Fruit fly (Drosophila melanogaster) whole organism, embryonic: ENCODE measurements around the gene Spn88Eb.
A peak's percentile ranks its signal among the peaks of the same experiment; 100 is the strongest.

Experiments
- Adf1 ChIP-seq: fragments of 200-800 bp; sonication (Bioruptor generic); IDR thresholded peaks from 2 replicates; pipeline ENCODE4 v1.3.6; 2022; ENCODE audit warnings: missing biosample characterization, missing genetic modification characterization
- Atf-2 ChIP-seq: fragments of 200-800 bp; sonication (Bioruptor generic); optimal IDR thresholded peaks from 2 replicates; lab custom pipeline; 2016; ENCODE audit warnings: missing biosample characterization, missing genetic modification characterization
- CG10274 ChIP-seq: fragments of 200-800 bp; sonication (Bioruptor generic); optimal IDR thresholded peaks from 3 replicates; lab custom pipeline; 2017; ENCODE audit warnings: missing biosample characterization, mild to moderate bottlenecking, missing genetic modification characterization
- CG12155 ChIP-seq: fragments of 200-800 bp; sonication (Bioruptor generic); optimal IDR thresholded peaks from 3 replicates; lab custom pipeline; 2016; ENCODE audit warnings: missing biosample characterization, missing genetic modification characterization
- CG14667 ChIP-seq: fragments of 200-800 bp; sonication (Bioruptor generic); IDR thresholded peaks from 2 replicates; pipeline ENCODE4 v1.3.6; 2022; ENCODE audit warnings: missing biosample characterization, missing genetic modification characterization
- CG14860 ChIP-seq: fragments of 200-800 bp; sonication (Bioruptor generic); IDR thresholded peaks from 3 replicates; pipeline ENCODE4 v1.3.6; 2022; ENCODE audit warnings: missing biosample characterization, missing genetic modification characterization; ENCODE audit not compliant: partially characterized antibody
- CG1602 ChIP-seq: fragments of 200-800 bp; sonication (Bioruptor generic); optimal IDR thresholded peaks from 3 replicates; lab custom pipeline; 2016; ENCODE audit warnings: missing biosample characterization, missing genetic modification characterization
- CG17802 ChIP-seq: fragments of 200-800 bp; sonication (Bioruptor generic); optimal IDR thresholded peaks from 2 replicates; lab custom pipeline; 2018; ENCODE audit warnings: missing biosample characterization, mild to moderate bottlenecking, missing genetic modification characterization, moderate library complexity
- CG2712 ChIP-seq: fragments of 200-800 bp; optimal IDR thresholded peaks from 3 replicates; lab custom pipeline; 2019; ENCODE audit warnings: missing biosample characterization, mild to moderate bottlenecking, missing genetic modification characterization, moderate library complexity
- CG2889 ChIP-seq: fragments of 200-800 bp; sonication (Bioruptor generic); IDR thresholded peaks from 3 replicates; pipeline ENCODE4 v1.3.6; 2022; ENCODE audit warnings: missing biosample characterization, missing genetic modification characterization
- CG31441 ChIP-seq: fragments of 200-800 bp; sonication (Bioruptor generic); IDR thresholded peaks from 2 replicates; pipeline ENCODE4 v1.3.6; 2022; ENCODE audit warnings: missing biosample characterization, missing genetic modification characterization
- CG4730 ChIP-seq: fragments of 200-800 bp; sonication (Bioruptor generic); IDR thresholded peaks from 2 replicates; pipeline ENCODE4 v1.3.6; 2022; ENCODE audit warnings: missing biosample characterization, missing genetic modification characterization
- CG6175 ChIP-seq: fragments of 200-800 bp; sonication (Bioruptor generic); IDR thresholded peaks from 3 replicates; pipeline ENCODE4 v1.3.6; 2022; ENCODE audit warnings: missing biosample characterization, missing genetic modification characterization
- CG6765 ChIP-seq: fragments of 200-800 bp; sonication (Bioruptor generic); optimal IDR thresholded peaks from 3 replicates; lab custom pipeline; 2017; ENCODE audit warnings: missing biosample characterization, mild to moderate bottlenecking, missing genetic modification characterization
- CG7928 ChIP-seq: fragments of 200-800 bp; sonication (Bioruptor generic); optimal IDR thresholded peaks from 2 replicates; lab custom pipeline; 2017; ENCODE audit warnings: missing biosample characterization, mild to moderate bottlenecking, missing genetic modification characterization
- CG9876 ChIP-seq: fragments of 200-800 bp; sonication (Bioruptor generic); optimal IDR thresholded peaks from 2 replicates; lab custom pipeline; 2016; ENCODE audit warnings: missing biosample characterization, missing genetic modification characterization
- D19B ChIP-seq: fragments of 200-800 bp; sonication (Bioruptor generic); optimal IDR thresholded peaks from 2 replicates; lab custom pipeline; 2017; ENCODE audit warnings: missing biosample characterization, mild to moderate bottlenecking, missing genetic modification characterization
- Doc2 ChIP-seq: fragments of 200-800 bp; sonication (Bioruptor generic); IDR thresholded peaks from 2 replicates; pipeline ENCODE4 v1.3.6; 2022; ENCODE audit warnings: missing biosample characterization, missing genetic modification characterization
- E2f1 ChIP-seq: fragments of 200-800 bp; sonication (Bioruptor generic); IDR thresholded peaks from 2 replicates; pipeline ENCODE4 v1.3.6; 2022; ENCODE audit warnings: missing biosample characterization, missing genetic modification characterization
- ERR ChIP-seq: fragments of 200-800 bp; sonication (Bioruptor generic); optimal IDR thresholded peaks from 2 replicates; lab custom pipeline; 2016; ENCODE audit warnings: missing biosample characterization, missing genetic modification characterization
- Ets65A ChIP-seq: fragments of 200-800 bp; sonication (Bioruptor generic); peaks from one replicate; lab custom pipeline; 2016; ENCODE audit warnings: missing biosample characterization, missing genetic modification characterization
- Fer1 ChIP-seq: fragments of 200-800 bp; sonication (Bioruptor generic); optimal IDR thresholded peaks from 2 replicates; lab custom pipeline; 2017; ENCODE audit warnings: missing biosample characterization, mild to moderate bottlenecking, missing genetic modification characterization
- Fer2 ChIP-seq: fragments of 200-800 bp; sonication (Bioruptor generic); optimal IDR thresholded peaks from 2 replicates; lab custom pipeline; 2018; ENCODE audit warnings: missing biosample characterization, mild to moderate bottlenecking, missing genetic modification characterization, moderate library complexity
- Gsc ChIP-seq: fragments of 200-800 bp; sonication (Bioruptor generic); IDR thresholded peaks from 2 replicates; pipeline ENCODE4 v1.3.6; 2022; ENCODE audit warnings: missing biosample characterization, missing genetic modification characterization
- HHEX ChIP-seq: fragments of 200-800 bp; sonication (Bioruptor generic); optimal IDR thresholded peaks from 3 replicates; lab custom pipeline; 2017; ENCODE audit warnings: missing biosample characterization, mild to moderate bottlenecking, missing genetic modification characterization, missing genetic modification reagents
- Hsf ChIP-seq: fragments of 200-800 bp; sonication (Bioruptor generic); optimal IDR thresholded peaks from 3 replicates; lab custom pipeline; 2016; ENCODE audit warnings: missing biosample characterization, missing genetic modification characterization
- MBD-R2 ChIP-seq: fragments of 200-800 bp; sonication (Bioruptor generic); IDR thresholded peaks from 2 replicates; pipeline ENCODE4 v1.3.6; 2022; ENCODE audit warnings: missing biosample characterization, missing genetic modification characterization
- MESR4 ChIP-seq: fragments of 200-800 bp; sonication (Bioruptor generic); optimal IDR thresholded peaks from 2 replicates; lab custom pipeline; 2018; ENCODE audit warnings: missing biosample characterization, mild to moderate bottlenecking, missing genetic modification characterization, moderate library complexity
- Meics ChIP-seq: fragments of 200-800 bp; sonication (Bioruptor generic); optimal IDR thresholded peaks from 2 replicates; lab custom pipeline; 2017; ENCODE audit warnings: missing biosample characterization, mild to moderate bottlenecking, missing genetic modification characterization
- Nf-YC ChIP-seq: fragments of 200-800 bp; optimal IDR thresholded peaks from 3 replicates; lab custom pipeline; 2019; ENCODE audit warnings: missing biosample characterization, mild to moderate bottlenecking, missing genetic modification characterization, moderate library complexity
- abd-A ChIP-seq: fragments of 200-800 bp; sonication (Bioruptor generic); optimal IDR thresholded peaks from 3 replicates; lab custom pipeline; 2019; ENCODE audit warnings: missing biosample characterization, mild to moderate bottlenecking, missing genetic modification characterization, moderate library complexity
- crc ChIP-seq: fragments of 200-800 bp; sonication (Bioruptor generic); optimal IDR thresholded peaks from 2 replicates; lab custom pipeline; 2016; ENCODE audit warnings: missing biosample characterization, missing genetic modification characterization
- dimm ChIP-seq: fragments of 200-800 bp; sonication (Bioruptor generic); IDR thresholded peaks from 2 replicates; pipeline ENCODE4 v1.3.6; 2022; ENCODE audit warnings: missing biosample characterization, missing genetic modification characterization
- dmrt99B ChIP-seq: fragments of 200-800 bp; sonication (Bioruptor generic); optimal IDR thresholded peaks from 2 replicates; lab custom pipeline; 2018; ENCODE audit warnings: missing biosample characterization, mild to moderate bottlenecking, missing genetic modification characterization, moderate library complexity
- en ChIP-seq: fragments of 200-800 bp; sonication (Bioruptor generic); optimal IDR thresholded peaks from 2 replicates; lab custom pipeline; 2016; ENCODE audit warnings: missing biosample characterization, missing genetic modification characterization
- ham ChIP-seq: fragments of 200-800 bp; sonication (Bioruptor generic); IDR thresholded peaks from 2 replicates; pipeline ENCODE4 v1.3.6; 2022; ENCODE audit warnings: missing biosample characterization, missing genetic modification characterization
- insv ChIP-seq, 2 experiments: fragments of 200-800 bp; sonication (Bioruptor generic); optimal IDR thresholded peaks; 3 replicates each; lab custom pipeline; 2016 to 2018; ENCODE audit warnings: missing biosample characterization in 2 of 2, missing genetic modification characterization in 2 of 2
- luna ChIP-seq: fragments of 200-800 bp; sonication (Bioruptor generic); optimal IDR thresholded peaks from 2 replicates; lab custom pipeline; 2016; ENCODE audit warnings: missing biosample characterization, missing genetic modification characterization
- mam ChIP-seq: fragments of 200-800 bp; sonication (Bioruptor generic); optimal IDR thresholded peaks from 3 replicates; lab custom pipeline; 2016; ENCODE audit warnings: missing biosample characterization, missing genetic modification characterization
- mld ChIP-seq: fragments of 200-800 bp; sonication (Bioruptor generic); IDR thresholded peaks from 3 replicates; pipeline ENCODE4 v1.3.6; 2022; ENCODE audit warnings: missing biosample characterization, missing genetic modification characterization; ENCODE audit not compliant: partially characterized antibody
- nau ChIP-seq: fragments of 200-800 bp; sonication (Bioruptor generic); optimal IDR thresholded peaks from 3 replicates; lab custom pipeline; 2017; ENCODE audit warnings: missing biosample characterization, mild to moderate bottlenecking, missing genetic modification characterization, missing genetic modification reagents
- prd ChIP-seq, 3 experiments: fragments of >200 bp in 2 of 3; fragments of 200-800 bp in 1 of 3; sonication (Bioruptor generic) in 1 of 3; optimal IDR thresholded peaks in 2 of 3; IDR thresholded peaks in 1 of 3; 2 replicates in 2 of 3; 3 replicates in 1 of 3; pipeline versions ENCODE4 v1.3.6 to Lab custom; 2017 to 2022; ENCODE audit warnings: missing biosample characterization in 1 of 3, missing genetic modification characterization in 1 of 3
- tgo ChIP-seq: fragments of 200-800 bp; sonication (Bioruptor generic); IDR thresholded peaks from 3 replicates; pipeline ENCODE4 v1.3.6; 2022; ENCODE audit warnings: missing biosample characterization, missing genetic modification characterization
- trh ChIP-seq: fragments of 200-800 bp; sonication (Bioruptor generic); optimal IDR thresholded peaks from 2 replicates; lab custom pipeline; 2016; ENCODE audit warnings: missing biosample characterization, missing genetic modification characterization
- unc-4 ChIP-seq: fragments of 200-800 bp; sonication (Bioruptor generic); IDR thresholded peaks from 2 replicates; pipeline ENCODE4 v1.3.6; 2022; ENCODE audit warnings: missing biosample characterization, missing genetic modification characterization; ENCODE audit not compliant: partially characterized antibody
- wdn ChIP-seq: fragments of 200-800 bp; sonication (Bioruptor generic); IDR thresholded peaks from 2 replicates; pipeline ENCODE4 v1.3.6; 2022; ENCODE audit warnings: missing biosample characterization, missing genetic modification characterization

Spn88Eb gene

DNA sequence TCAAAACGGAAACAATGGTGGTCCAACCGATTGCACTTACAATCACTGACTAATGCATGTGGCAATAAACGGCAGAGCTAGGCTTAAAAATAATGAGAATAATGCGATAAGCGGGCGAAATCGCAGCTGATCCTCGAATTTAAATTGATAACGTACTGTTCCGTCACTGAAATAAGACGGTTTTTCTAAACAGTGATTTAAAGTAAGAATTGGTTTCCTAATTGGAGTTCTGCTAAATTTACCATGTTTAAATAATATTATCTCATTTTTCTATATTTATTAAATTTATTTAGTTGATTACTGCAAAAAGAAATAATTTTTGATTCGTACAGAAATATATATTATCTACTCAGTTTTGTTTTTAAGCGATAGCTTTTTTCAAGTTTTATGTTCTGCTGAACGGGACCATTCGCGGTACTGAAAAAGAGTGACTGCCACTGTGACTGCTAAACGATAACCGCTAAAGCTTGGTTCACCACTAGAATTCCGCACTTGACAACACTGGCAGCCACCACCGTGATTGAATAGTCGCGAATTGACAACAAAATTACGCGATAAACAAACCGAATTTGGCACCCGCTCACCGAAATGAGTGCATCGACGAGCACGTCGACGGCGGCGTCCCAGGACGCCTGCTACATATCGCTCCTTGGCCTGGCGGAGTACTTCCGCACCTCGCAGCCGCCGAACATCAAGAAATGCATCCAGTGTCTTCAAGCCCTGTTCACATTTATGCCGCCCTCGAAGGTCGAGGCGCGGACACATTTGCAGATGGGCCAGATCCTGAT lies at the start of gene Spn88Eb, which contains the start of gene Mau2 (continued):
- TF ChIP-seq Ets65A (peak; percentile 97), Hsf (peak; percentile 49), nau (GFP tag; lab: Kevin White, UChicago) (no peak), D19B (GFP tag; lab: Kevin White, UChicago) (no peak), ERR (GFP tag; lab: Kevin White, UChicago) (no peak), MESR4 (peak; percentile 67), trh (no peak), E2f1 (peak; percentile 72), Gsc (peak; percentile 30; the same call in 1 of the 2 replicates), mld (peak; percentile 11; the same call in 1 of the 3 replicates), CG12155 (GFP tag; lab: Kevin White, UChicago) (peak; percentile 64), prd (optimal IDR thresholded peaks at IDR 0.05; lab: Kevin White, UChicago) (no peak), prd (GFP tag; IDR thresholded peaks at IDR 0.05; lab: Robert Waterston, UW) (peak; percentile 80), CG6765 (GFP tag; lab: Kevin White, UChicago) (no peak), dmrt99B (no peak), CG2712 (peak; percentile 90), ham (GFP tag; lab: Robert Waterston, UW) (no peak), CG4730 (GFP tag; lab: Robert Waterston, UW) (0 out of 2 replicates have a peak, but pooled peaks have one; percentile 30), HHEX (GFP tag; lab: Kevin White, UChicago) (peak; percentile 42), en (GFP tag; lab: Kevin White, UChicago) (no peak), tgo (GFP tag; lab: Robert Waterston, UW) (peak; percentile 59), mam (GFP tag; lab: Kevin White, UChicago) (peak; percentile 80), Fer1 (peak; percentile 63), crc (no peak), Nf-YC (peak; percentile 67), CG6175 (peak; percentile 53; the same call in 1 of the 3 replicates), CG1602 (GFP tag; lab: Kevin White, UChicago) (peak; percentile 43), Adf1 (peak; percentile 49; the same call in 1 of the 2 replicates), CG31441 (GFP tag; lab: Robert Waterston, UW) (peak; percentile 100), CG14667 (GFP tag; lab: Robert Waterston, UW) (peak; percentile 82), Fer2 (tag; lab: Kevin White, UChicago) (peak; percentile 52), insv (GFP tag; optimal IDR thresholded peaks at IDR 0.05; lab: Kevin White, UChicago) (peak in 1 of 2 experiments; percentile 64), unc-4 (peak; percentile 72), CG14860 (GFP tag; lab: Robert Waterston, UW) (peak; percentile 46; the same call in 2 of the 3 replicates), abd-A (tag; lab: Kevin White, UChicago) (no peak), Atf-2 (no peak), CG2889 (no peak), Doc2 (no peak), CG7928 (GFP tag; lab: Kevin White, UChicago) (peak; percentile 17), luna (GFP tag; lab: Kevin White, UChicago) (no peak), CG10274 (GFP tag; lab: Kevin White, UChicago) (no peak), CG17802 (tag; lab: Kevin White, UChicago) (peak; percentile 98), CG9876 (peak; percentile 58), MBD-R2 (GFP tag; lab: Robert Waterston, UW) (peak; percentile 97), wdn (GFP tag; lab: Robert Waterston, UW) (peak; percentile 76), dimm (no peak), Meics (GFP tag; lab: Kevin White, UChicago) (peak; percentile 64)
